Worm (Caenorhabditis elegans): ENCODE measurements around the gene K01A6.6.

Gene K01A6.6

DNA sequence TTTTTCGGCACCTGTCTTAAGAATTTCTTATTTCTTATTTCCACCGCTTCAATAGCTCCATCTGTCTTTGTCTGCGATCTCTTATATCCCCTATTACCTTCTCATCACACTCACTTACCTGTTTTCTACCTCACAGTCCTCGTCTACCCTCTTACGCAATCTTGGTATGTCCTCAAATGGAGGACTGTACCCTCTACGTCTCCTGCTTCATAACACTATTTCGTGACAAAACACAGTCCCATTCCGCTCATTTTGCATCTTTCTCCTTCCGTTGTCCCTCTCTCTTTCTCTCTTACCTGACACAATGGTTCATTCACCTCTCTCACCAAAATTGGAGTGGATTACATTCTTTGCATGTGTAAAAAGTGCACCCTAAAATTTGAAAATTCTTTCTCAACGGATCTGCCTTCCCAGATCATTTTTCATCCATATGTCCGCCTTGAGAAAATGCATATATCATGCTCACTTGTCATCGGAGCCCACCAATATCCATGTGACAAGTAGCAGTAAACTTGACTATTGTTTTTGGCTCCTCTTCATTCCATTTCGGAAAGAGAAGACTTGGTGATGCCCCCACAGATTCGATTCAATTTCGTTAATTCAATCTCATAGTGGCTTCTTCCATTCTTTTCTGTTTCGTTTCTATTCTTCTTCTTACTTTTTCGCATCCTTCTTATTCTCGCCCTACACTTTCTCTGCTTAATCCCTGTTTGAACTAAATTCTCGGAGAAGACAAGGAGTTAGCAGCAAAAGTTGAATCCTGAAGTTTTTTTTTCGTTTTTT, 17.8 kb upstream of the K01A6.6 start:
- no peak for TF ChIP-seq unc-62 (GFP tag; optimal IDR thresholded peaks at IDR 0.05)

DNA sequence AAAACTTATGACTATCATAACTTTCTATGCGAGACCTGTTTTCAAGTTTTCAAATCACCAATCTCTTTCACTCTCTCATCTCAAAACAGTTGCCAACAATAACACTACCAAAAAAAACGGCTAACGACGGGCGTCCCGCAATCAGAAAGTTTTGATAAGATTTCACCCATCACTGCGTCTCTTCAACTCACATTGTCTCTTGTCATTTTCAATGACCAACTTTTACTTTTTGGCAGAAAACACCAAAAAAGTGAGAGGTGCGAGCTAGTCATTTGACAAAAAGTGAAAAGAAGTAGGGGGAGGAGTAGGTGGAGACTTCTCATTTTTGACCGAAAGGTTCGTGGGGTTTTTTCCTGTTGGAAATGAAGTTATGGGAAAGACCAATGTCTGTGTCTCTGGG, 16.5 kb upstream of the K01A6.6 start:
- TF ChIP-seq unc-62 (GFP tag; optimal IDR thresholded peaks at IDR 0.05), result no peak

DNA sequence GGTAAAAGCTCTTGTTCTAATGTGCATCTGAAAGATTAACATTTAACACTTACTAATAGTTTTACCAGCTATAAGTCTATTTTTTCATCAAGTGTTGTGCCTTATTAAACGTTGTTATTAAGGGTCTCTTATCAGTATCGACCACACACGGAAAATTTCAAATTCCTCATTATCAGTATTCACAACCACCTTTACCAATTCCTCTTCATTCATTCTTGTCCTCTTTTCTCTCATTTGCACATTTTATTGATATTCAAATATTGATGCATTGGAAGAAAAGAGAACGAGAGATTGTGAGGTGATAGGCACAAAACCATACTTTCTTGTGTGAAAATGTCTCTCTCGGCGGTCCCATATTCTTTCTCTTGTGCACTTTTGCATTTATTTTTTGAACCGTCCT, 13.2 kb upstream of the K01A6.6 start:
- TF ChIP-seq unc-62 (GFP tag; optimal IDR thresholded peaks at IDR 0.05), result no peak

DNA sequence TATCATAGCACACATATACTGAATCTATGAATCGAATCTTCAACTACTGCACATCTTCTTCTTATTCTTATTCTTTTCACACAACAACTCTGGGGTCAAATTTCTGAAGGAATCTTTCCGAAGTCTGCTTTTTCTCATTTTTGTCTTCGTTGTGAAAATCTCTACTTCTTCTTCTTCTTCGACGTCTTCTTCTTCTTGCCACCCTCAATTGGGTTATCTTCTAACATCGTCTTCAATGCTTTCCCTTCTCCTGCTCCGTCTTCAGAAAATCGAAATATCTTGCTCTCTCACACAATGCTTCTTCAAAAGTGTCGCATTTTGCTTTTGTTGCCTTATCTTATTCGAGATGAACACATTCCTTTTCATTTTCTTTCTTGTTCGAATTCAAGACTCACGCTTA, 11.9 kb upstream of the K01A6.6 start:
- TF ChIP-seq unc-62 (GFP tag; optimal IDR thresholded peaks at IDR 0.05), result no peak

- TF ChIP-seq unc-62 (GFP tag; optimal IDR thresholded peaks at IDR 0.05), result no peak
These were observed 2.1 kb downstream of the K01A6.6 start, which contains the start of gene K01A6.8 for ce11 chrIV:11737269-11737668. Gene K01A6.8, minus strand, starts transcription at chrIV:11737369.

- TF ChIP-seq unc-62 (GFP tag; optimal IDR thresholded peaks at IDR 0.05), result no peak
These were observed 3.0 kb downstream of the K01A6.6 start, which contains the start of gene K01A6.7 for ce11 chrIV:11738092-11738617. Gene K01A6.7, minus strand, starts transcription at chrIV:11738567.

DNA sequence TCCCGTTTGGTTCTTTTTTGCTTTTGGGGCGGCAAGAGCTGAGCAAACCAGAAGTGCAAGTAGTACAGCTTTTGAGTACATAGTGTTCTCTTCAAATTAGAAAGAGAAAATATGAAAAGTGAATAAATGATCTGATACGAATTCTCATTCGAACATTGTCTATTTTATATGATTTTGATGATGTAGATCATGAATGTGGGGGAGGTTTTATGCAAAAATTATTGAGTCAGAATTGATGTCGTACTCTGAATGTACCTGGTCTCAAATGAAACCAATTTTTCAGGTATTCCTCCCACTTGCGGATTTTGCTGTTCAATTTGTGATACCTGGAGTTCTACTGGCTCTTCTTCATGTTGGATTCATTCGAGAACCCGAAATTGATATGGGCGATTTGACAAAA, 5.1 kb downstream of the K01A6.6 start, which contains the start of gene K01A6.4:
K01A6.4 (minus strand) TSS at position 101 of the 400 bp plus-strand sequence.
- TF ChIP-seq unc-62 (GFP tag; optimal IDR thresholded peaks at IDR 0.05), result no peak

ce11 chrIV:11742406-11742805, 7.3 kb downstream of the K01A6.6 start, which contains the start of gene K01A6.5:
Gene K01A6.5, plus strand, starts transcription at chrIV:11742706.
- TF ChIP-seq unc-62 (GFP tag; optimal IDR thresholded peaks at IDR 0.05), result no peak

ce11 chrIV:11743813-11744212, 8.7 kb downstream of the K01A6.6 start:
- TF ChIP-seq unc-62 (GFP tag; optimal IDR thresholded peaks at IDR 0.05), result no peak

DNA sequence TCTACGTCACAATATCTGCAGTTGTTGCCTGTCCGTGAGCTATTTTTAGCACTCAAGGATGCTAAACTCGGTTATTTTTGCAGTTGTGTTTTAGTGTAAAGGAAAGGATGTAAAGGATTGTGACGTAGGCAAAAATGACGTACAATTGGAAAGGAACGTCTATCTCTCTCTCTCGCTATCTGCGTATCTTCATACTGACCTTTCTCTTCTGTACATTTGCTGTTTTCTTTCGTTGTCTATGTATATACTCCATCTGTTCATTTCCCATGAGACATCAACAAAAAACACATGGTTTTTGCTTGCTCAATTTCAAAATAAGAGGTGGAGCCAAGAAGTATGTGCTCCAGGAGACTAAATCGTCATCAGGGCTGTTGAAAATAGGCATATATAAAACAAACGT, 9.2 kb downstream of the K01A6.6 start:
- no peak for TF ChIP-seq unc-62 (GFP tag; optimal IDR thresholded peaks at IDR 0.05)

- TF ChIP-seq unc-62 (GFP tag; optimal IDR thresholded peaks at IDR 0.05), result no peak
These were observed 10.2 kb downstream of the K01A6.6 start, which contains the start of gene gem-4 for ce11 chrIV:11745340-11745739. Gene gem-4, plus strand, starts transcription at chrIV:11745640.

DNA sequence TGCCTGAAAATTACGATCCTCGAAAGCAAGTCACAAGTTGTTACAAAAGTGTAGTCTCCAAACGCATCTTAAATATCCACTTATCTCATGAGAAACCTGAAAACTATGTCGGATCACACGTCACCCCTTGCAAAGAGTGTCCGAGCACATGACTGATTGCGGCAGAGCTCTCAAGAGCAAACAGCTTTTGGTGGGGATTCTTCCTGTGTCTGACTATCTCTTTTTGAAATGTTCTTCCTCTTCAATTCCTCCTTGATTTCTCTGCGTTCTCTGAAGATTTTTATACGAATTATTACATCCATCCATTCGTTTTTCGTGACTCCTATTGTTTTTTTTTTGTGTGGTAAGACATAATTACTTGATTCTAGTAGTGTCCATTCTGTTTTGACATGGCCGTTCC, 13.7 kb downstream of the K01A6.6 start, which contains the start of gene T12A7.6:
T12A7.6 (plus strand) TSS at position 369 of the 400 bp plus-strand sequence.
- TF ChIP-seq unc-62 (GFP tag; optimal IDR thresholded peaks at IDR 0.05), result no peak

DNA sequence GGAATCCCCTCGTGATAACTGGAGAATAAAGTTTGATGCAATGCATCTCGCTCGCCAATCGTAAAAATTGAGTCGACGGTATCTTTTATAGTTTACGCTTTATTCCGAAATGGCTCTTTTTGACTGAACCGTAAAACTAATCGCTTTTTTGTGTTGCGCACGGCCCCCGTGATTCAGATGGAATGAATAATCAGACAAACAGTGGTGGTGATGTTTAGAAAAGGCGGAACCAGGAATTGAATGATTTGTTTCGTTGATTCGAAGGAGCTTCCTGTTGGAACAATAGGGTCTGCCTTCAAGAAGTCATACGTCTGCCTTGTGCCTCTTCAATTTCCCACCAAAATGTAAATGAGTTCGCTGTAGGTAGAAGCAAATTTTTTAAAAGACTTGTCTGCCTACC, 19.2 kb downstream of the K01A6.6 start, which contains the start of gene scl-18:
scl-18 (minus strand) TSS at position 101 of the 400 bp plus-strand sequence.
- TF ChIP-seq unc-62 (GFP tag; optimal IDR thresholded peaks at IDR 0.05), result no peak

- no peak for TF ChIP-seq unc-62 (GFP tag; optimal IDR thresholded peaks at IDR 0.05)
These were observed 19.9 kb downstream of the K01A6.6 start, which contains the start of gene T12A7.10 for ce11 chrIV:11755003-11755402. Gene T12A7.10, minus strand, starts transcription at chrIV:11755103.

- no peak for TF ChIP-seq unc-62 (GFP tag; optimal IDR thresholded peaks at IDR 0.05)
These were observed 20.8 kb downstream of the K01A6.6 start, which contains the start of gene T12A7.9 for ce11 chrIV:11755907-11756306. Gene T12A7.9, minus strand, starts transcription at chrIV:11756007.

ce11 chrIV:11759852-11760251, 24.7 kb downstream of the K01A6.6 start:
- TF ChIP-seq unc-62 (GFP tag; optimal IDR thresholded peaks at IDR 0.05), result no peak
